Fruit fly (Drosophila melanogaster) whole organism, embryonic: ENCODE data around the gene CG10345.
A peak's percentile ranks its signal among the peaks of the same experiment; 100 is the strongest.

ENCODE experiments used
- CG11504 ChIP-seq: fragments of 200-800 bp; sonication (Bioruptor generic); optimal IDR thresholded peaks from 3 replicates; lab custom pipeline; 2019; ENCODE audit warnings: missing biosample characterization, mild to moderate bottlenecking, missing genetic modification characterization, moderate library complexity
- CG16863 ChIP-seq: fragments of 200-800 bp; sonication (Bioruptor generic); optimal IDR thresholded peaks from 3 replicates; lab custom pipeline; 2016; ENCODE audit warnings: missing biosample characterization, missing genetic modification characterization
- CG2678 ChIP-seq: fragments of 200-800 bp; sonication (Bioruptor generic); optimal IDR thresholded peaks from 3 replicates; lab custom pipeline; 2019; ENCODE audit warnings: missing biosample characterization, mild to moderate bottlenecking, missing genetic modification characterization, moderate library complexity
- CG6854 ChIP-seq: fragments of 200-800 bp; sonication (Bioruptor generic); optimal IDR thresholded peaks from 3 replicates; lab custom pipeline; 2017; ENCODE audit warnings: missing biosample characterization, mild to moderate bottlenecking, missing genetic modification characterization
- Hr3 ChIP-seq: fragments of 200-800 bp; sonication (Bioruptor generic); optimal IDR thresholded peaks from 3 replicates; lab custom pipeline; 2016; ENCODE audit warnings: missing biosample characterization, missing genetic modification characterization
- Hr39 ChIP-seq: fragments of >200 bp; optimal IDR thresholded peaks from 2 replicates; lab custom pipeline; 2017
- ac ChIP-seq: fragments of 200-800 bp; sonication (Bioruptor generic); optimal IDR thresholded peaks from 3 replicates; lab custom pipeline; 2017; ENCODE audit warnings: missing biosample characterization, mild to moderate bottlenecking, missing genetic modification characterization
- bab2 ChIP-seq: fragments of 200-800 bp; sonication (Bioruptor generic); optimal IDR thresholded peaks from 2 replicates; lab custom pipeline; 2016; ENCODE audit warnings: missing biosample characterization, missing genetic modification characterization
- btn ChIP-seq: fragments of 200-800 bp; sonication (Bioruptor generic); optimal IDR thresholded peaks from 2 replicates; lab custom pipeline; 2016; ENCODE audit warnings: missing biosample characterization, missing genetic modification characterization
- pzg ChIP-seq: fragments of 200-800 bp; sonication (Bioruptor generic); optimal IDR thresholded peaks from 3 replicates; lab custom pipeline; 2018; ENCODE audit warnings: missing biosample characterization, mild to moderate bottlenecking, missing genetic modification characterization, moderate library complexity
- run ChIP-seq: fragments of 200-800 bp; sonication (Bioruptor generic); optimal IDR thresholded peaks from 3 replicates; lab custom pipeline; 2018; ENCODE audit warnings: missing biosample characterization, mild to moderate bottlenecking, missing genetic modification characterization

DNA sequence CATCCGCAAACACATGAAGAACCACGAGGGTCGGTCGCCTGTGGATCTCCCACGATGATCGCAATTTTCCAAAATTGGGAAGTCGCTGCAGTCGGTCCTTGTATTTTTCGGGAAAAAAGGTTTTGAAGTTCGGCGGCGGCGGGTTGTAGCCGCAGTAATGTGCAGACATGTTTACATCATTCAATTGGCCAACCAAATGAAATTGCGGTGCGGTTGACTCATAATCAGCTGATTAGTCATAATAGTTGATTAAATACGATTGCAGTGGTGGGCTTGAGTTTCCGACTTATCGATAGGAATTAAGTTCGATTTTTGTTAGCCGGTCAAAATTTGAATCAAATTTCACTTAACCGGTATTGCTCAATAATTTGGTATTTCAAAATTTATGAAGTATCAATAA is 47.4 kb upstream of the CG10345 start, which contains the start of gene CG14907:
- TF ChIP-seq btn (GFP tag; lab: Kevin White, UChicago) = no peak
- TF ChIP-seq run (tag; lab: Kevin White, UChicago) = no peak
- TF ChIP-seq pzg = peak; percentile 55
- TF ChIP-seq Hr39 (lab: Kevin White, UChicago) = no peak
- TF ChIP-seq Hr3 (GFP tag; lab: Kevin White, UChicago) = no peak
- TF ChIP-seq ac (GFP tag; lab: Kevin White, UChicago) = no peak
- no peak for TF ChIP-seq bab2 (GFP tag; lab: Kevin White, UChicago)
- no peak for TF ChIP-seq CG16863
- TF ChIP-seq CG2678 (tag; lab: Kevin White, UChicago) = no peak
- no peak for TF ChIP-seq CG6854 (GFP tag; lab: Kevin White, UChicago)
- TF ChIP-seq CG11504 (tag; lab: Kevin White, UChicago) = no peak
